Worm (Caenorhabditis elegans) whole organism, late embryonic: ENCODE data around the gene srw-21.
A peak's percentile ranks its signal among the peaks of the same experiment; 100 is the strongest.

Experiments
- C08G9.2 ChIP-seq: sonication (generic microtip); optimal IDR thresholded peaks from 2 replicates; lab custom pipeline; 2016; ENCODE audit warnings: mild to moderate bottlenecking, missing genetic modification characterization, moderate library complexity, missing compliant biosample characterization
- T23F11.4 ChIP-seq: fragments of 200-800 bp; sonication (Bioruptor generic); optimal IDR thresholded peaks from 2 replicates; lab custom pipeline; 2018; ENCODE audit warnings: mild to moderate bottlenecking, missing genetic modification characterization, missing compliant biosample characterization
- Y22D7AL.16 ChIP-seq: sonication (generic microtip); optimal IDR thresholded peaks from 2 replicates; lab custom pipeline; 2016; ENCODE audit warnings: missing genetic modification characterization, missing compliant biosample characterization
- ahr-1 ChIP-seq: sonication (generic microtip); optimal IDR thresholded peaks from 2 replicates; lab custom pipeline; 2016; ENCODE audit warnings: missing genetic modification characterization, missing compliant biosample characterization
- ama-1 ChIP-seq: fragments of 150-350 bp; optimal IDR thresholded peaks from 2 replicates; lab custom pipeline; 2014
- ceh-19 ChIP-seq: fragments of 200-800 bp; sonication (Bioruptor generic); optimal IDR thresholded peaks from 2 replicates; lab custom pipeline; 2018; ENCODE audit warnings: mild to moderate bottlenecking, missing genetic modification characterization, missing compliant biosample characterization
- ceh-2 ChIP-seq: sonication (generic microtip); optimal IDR thresholded peaks from 2 replicates; lab custom pipeline; 2016; ENCODE audit warnings: missing genotype, missing genetic modification characterization, missing compliant biosample characterization
- ceh-31 ChIP-seq: sonication (generic microtip); optimal IDR thresholded peaks from 2 replicates; lab custom pipeline; 2016; ENCODE audit warnings: missing genetic modification characterization, missing compliant biosample characterization
- ceh-48 ChIP-seq: sonication (generic microtip); optimal IDR thresholded peaks from 2 replicates; lab custom pipeline; 2016; ENCODE audit warnings: missing genetic modification characterization, inconsistent platforms, missing compliant biosample characterization
- ceh-6 ChIP-seq: fragments of 200-800 bp; sonication (Bioruptor generic); optimal IDR thresholded peaks from 2 replicates; lab custom pipeline; 2018; ENCODE audit warnings: mild to moderate bottlenecking, missing genetic modification characterization, missing compliant biosample characterization
- che-1 ChIP-seq: sonication (generic microtip); optimal IDR thresholded peaks from 2 replicates; lab custom pipeline; 2016; ENCODE audit warnings: mild to moderate bottlenecking, missing genetic modification characterization, missing compliant biosample characterization
- dmd-4 ChIP-seq: sonication (generic microtip); optimal IDR thresholded peaks from 2 replicates; lab custom pipeline; 2016; ENCODE audit warnings: borderline replicate concordance, missing genetic modification characterization, missing compliant biosample characterization
- elt-2 ChIP-seq: sonication (generic microtip); optimal IDR thresholded peaks from 2 replicates; lab custom pipeline; 2016; ENCODE audit warnings: missing genetic modification reagents, missing genetic modification characterization, missing compliant biosample characterization
- elt-4 ChIP-seq: sonication (generic microtip); optimal IDR thresholded peaks from 2 replicates; lab custom pipeline; 2016; ENCODE audit warnings: missing genetic modification characterization, missing compliant biosample characterization
- ets-4 ChIP-seq: sonication (generic microtip); optimal IDR thresholded peaks from 2 replicates; lab custom pipeline; 2016; ENCODE audit warnings: missing genetic modification characterization, missing compliant biosample characterization
- eyg-1 ChIP-seq: sonication (generic microtip); optimal IDR thresholded peaks from 2 replicates; lab custom pipeline; 2016; ENCODE audit warnings: missing genotype, missing genetic modification characterization, missing compliant biosample characterization
- fax-1 ChIP-seq: sonication (generic microtip); optimal IDR thresholded peaks from 2 replicates; lab custom pipeline; 2016; ENCODE audit warnings: missing genotype, missing genetic modification characterization, missing compliant biosample characterization
- fkh-10 ChIP-seq: fragments of 150-350 bp; optimal IDR thresholded peaks from 2 replicates; lab custom pipeline; 2014; ENCODE audit warnings: missing biosample characterization, missing genetic modification reagents, missing genetic modification characterization
- gmeb-2 ChIP-seq: sonication (generic microtip); optimal IDR thresholded peaks from 2 replicates; lab custom pipeline; 2016; ENCODE audit warnings: missing genetic modification characterization, inconsistent platforms, missing compliant biosample characterization
- hlh-13 ChIP-seq: fragments of 200-800 bp; sonication (Bioruptor generic); optimal IDR thresholded peaks from 2 replicates; lab custom pipeline; 2018; ENCODE audit warnings: mild to moderate bottlenecking, missing genetic modification characterization, missing compliant biosample characterization
- hlh-15 ChIP-seq: sonication (generic microtip); optimal IDR thresholded peaks from 2 replicates; lab custom pipeline; 2016; ENCODE audit warnings: missing genetic modification characterization, missing compliant biosample characterization
- hlh-6 ChIP-seq: sonication (generic microtip); optimal IDR thresholded peaks from 2 replicates; lab custom pipeline; 2016; ENCODE audit warnings: missing genotype, missing genetic modification characterization, missing compliant biosample characterization
- lim-6 ChIP-seq: sonication (generic microtip); optimal IDR thresholded peaks from 2 replicates; lab custom pipeline; 2016; ENCODE audit warnings: missing genetic modification characterization, missing compliant biosample characterization
- lin-11 ChIP-seq: fragments of 200-800 bp; sonication (Bioruptor generic); optimal IDR thresholded peaks from 2 replicates; lab custom pipeline; 2018; ENCODE audit warnings: mild to moderate bottlenecking, missing genetic modification characterization, missing compliant biosample characterization
- nfya-1 ChIP-seq: sonication (generic microtip); optimal IDR thresholded peaks from 2 replicates; lab custom pipeline; 2017; ENCODE audit warnings: missing genetic modification characterization, mild to moderate bottlenecking, missing compliant biosample characterization, antibody characterized with exemption, moderate library complexity
- nhr-11 ChIP-seq: fragments of 150-350 bp; optimal IDR thresholded peaks from 2 replicates; lab custom pipeline; 2014; ENCODE audit warnings: missing biosample characterization, missing genetic modification characterization
- npax-4 ChIP-seq: sonication (generic microtip); optimal IDR thresholded peaks from 2 replicates; lab custom pipeline; 2016; ENCODE audit warnings: missing genetic modification characterization, missing compliant biosample characterization
- odd-2 ChIP-seq: sonication (generic microtip); optimal IDR thresholded peaks from 2 replicates; lab custom pipeline; 2017; ENCODE audit warnings: antibody characterized with exemption, mild to moderate bottlenecking, missing genetic modification characterization, missing compliant biosample characterization
- pat-9 ChIP-seq: fragments of 200-800 bp; sonication (Bioruptor generic); optimal IDR thresholded peaks from 2 replicates; lab custom pipeline; 2018; ENCODE audit warnings: mild to moderate bottlenecking, missing genetic modification characterization, moderate library complexity, missing compliant biosample characterization
- pqm-1 ChIP-seq: sonication (generic microtip); optimal IDR thresholded peaks from 2 replicates; lab custom pipeline; 2016; ENCODE audit warnings: missing genetic modification characterization, missing compliant biosample characterization
- sdc-2 ChIP-seq: sonication (generic microtip); optimal IDR thresholded peaks from 2 replicates; lab custom pipeline; 2016; ENCODE audit warnings: missing genotype, missing genetic modification characterization, missing compliant biosample characterization
- sox-4 ChIP-seq: sonication (generic microtip); optimal IDR thresholded peaks from 2 replicates; lab custom pipeline; 2017; ENCODE audit warnings: mild to moderate bottlenecking, missing genetic modification characterization, inconsistent platforms, missing compliant biosample characterization
- ttx-3 ChIP-seq: sonication (generic microtip); optimal IDR thresholded peaks from 2 replicates; lab custom pipeline; 2016; ENCODE audit warnings: missing genetic modification reagents, missing genetic modification characterization, missing compliant biosample characterization
- unc-42 ChIP-seq: sonication (generic microtip); optimal IDR thresholded peaks from 2 replicates; lab custom pipeline; 2016; ENCODE audit warnings: missing genotype, missing genetic modification characterization, missing compliant biosample characterization
- unc-86 ChIP-seq: sonication (generic microtip); optimal IDR thresholded peaks from 2 replicates; lab custom pipeline; 2016; ENCODE audit warnings: missing genetic modification characterization, missing compliant biosample characterization
- ztf-16 ChIP-seq: sonication (generic microtip); optimal IDR thresholded peaks from 2 replicates; lab custom pipeline; 2017; ENCODE audit warnings: missing genetic modification characterization, missing compliant biosample characterization

The srw-21 gene

ce11 chrV:15487764-15488163 lies at the start of gene srw-21:
srw-21 (plus strand) TSS chrV:15488064.
- no peak for TF ChIP-seq eyg-1
- no peak for TF ChIP-seq hlh-6
- no peak for TF ChIP-seq unc-86 (tag; lab: Kevin White, UChicago)

ce11 chrV:15442384-15442783 lies 45.5 kb upstream of the srw-21 start:
- peak; percentile 68 for TF ChIP-seq nfya-1 (tag; lab: Kevin White, UChicago)
- TF ChIP-seq npax-4 (tag; lab: Kevin White, UChicago), result no peak
- TF ChIP-seq, all 69 proteins: peak for 1

DNA sequence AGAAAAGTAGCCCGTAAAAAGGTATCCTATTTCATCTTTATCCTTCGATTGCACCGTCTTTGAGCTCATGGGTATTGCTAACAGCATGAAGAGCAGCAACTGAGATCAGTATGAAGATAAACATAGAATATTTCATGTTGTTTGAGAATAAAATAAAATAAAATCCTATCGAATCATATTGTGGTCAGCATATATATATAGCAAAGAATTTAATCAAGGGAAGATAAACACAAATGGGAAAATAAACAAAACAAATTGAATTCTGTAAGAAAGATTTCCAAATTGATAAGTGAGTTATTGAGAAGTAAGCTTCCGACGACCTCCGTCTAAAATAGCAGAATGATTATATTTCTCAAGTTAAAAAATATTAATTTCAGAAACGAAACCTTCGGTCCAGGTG lies 44.2 kb upstream of the srw-21 start, which contains the start of gene T26H5.10:
Gene T26H5.10, minus strand, starts transcription at position 101 of the 400 bp plus-strand sequence.
- TF ChIP-seq fax-1 (tag; lab: Kevin White, UChicago) (no peak), pqm-1 (tag; lab: Kevin White, UChicago) (no peak), odd-2 (no peak), ets-4 (no peak), ztf-16 (tag; lab: Kevin White, UChicago) (no peak), sox-4 (tag; lab: Kevin White, UChicago) (no peak), dmd-4 (tag; lab: Kevin White, UChicago) (no peak), ahr-1 (tag; lab: Kevin White, UChicago) (no peak), C08G9.2 (tag; lab: Kevin White, UChicago) (no peak), ceh-2 (no peak), gmeb-2 (no peak), hlh-13 (GFP tag; lab: Kevin White, UChicago) (no peak), eyg-1 (no peak)

ce11 chrV:15444188-15444587 lies 43.7 kb upstream of the srw-21 start, which contains the start of gene T26H5.11:
T26H5.11 (minus strand) TSS chrV:15444288.
- no peak for TF ChIP-seq lim-6
- TF ChIP-seq T23F11.4 (GFP tag; lab: Kevin White, UChicago), result no peak
- no peak for TF ChIP-seq ceh-6
- TF ChIP-seq sox-4 (tag; lab: Kevin White, UChicago), result no peak
- no peak for TF ChIP-seq che-1 (tag; lab: Kevin White, UChicago)
- no peak for TF ChIP-seq ceh-19
- TF ChIP-seq sdc-2 (tag; lab: Kevin White, UChicago), result no peak
- no peak for TF ChIP-seq Y22D7AL.16 (tag; lab: Kevin White, UChicago)

ce11 chrV:15444615-15445014 lies 43.2 kb upstream of the srw-21 start, which contains the start of gene T26H5.9:
T26H5.9 (plus strand) TSS chrV:15444916.
- TF ChIP-seq ceh-6 (no peak), ttx-3 (tag; lab: Kevin White, UChicago) (no peak), elt-4 (no peak), ama-1 (lab: Kevin White, UChicago) (no peak), hlh-15 (tag; lab: Kevin White, UChicago) (no peak), pat-9 (tag; lab: Kevin White, UChicago) (no peak), lin-11 (tag; lab: Kevin White, UChicago) (no peak), odd-2 (no peak), fkh-10 (no peak), ahr-1 (tag; lab: Kevin White, UChicago) (no peak), unc-42 (tag; lab: Kevin White, UChicago) (no peak), ztf-16 (tag; lab: Kevin White, UChicago) (no peak), elt-2 (tag; lab: Kevin White, UChicago) (no peak), ceh-31 (tag; lab: Kevin White, UChicago) (no peak), ceh-48 (tag; lab: Kevin White, UChicago) (no peak), ets-4 (no peak), nhr-11 (tag; lab: Kevin White, UChicago) (no peak)
- TF ChIP-seq, all 69 proteins: peak for 0
